Worm (Caenorhabditis elegans) whole organism, young adult: ENCODE measurements around the gene math-39.

ENCODE experiments used
- B0336.3 ChIP-seq: fragments of 200-800 bp; sonication (Bioruptor generic); IDR thresholded peaks from 2 replicates; pipeline ENCODE4 v1.3.6; 2022; ENCODE audit warnings: missing genetic modification characterization, missing compliant biosample characterization
- F52B5.7 ChIP-seq: sonication (generic microtip); optimal IDR thresholded peaks from 2 replicates; lab custom pipeline; 2016; ENCODE audit warnings: mild to moderate bottlenecking, missing genetic modification characterization, missing compliant biosample characterization
- ama-1 ChIP-seq, 3 experiments: fragments of 150-350 bp in 1 of 3; sonication (generic microtip) in 2 of 3; optimal IDR thresholded peaks; 2 replicates each; lab custom pipeline; 2014 to 2018; ENCODE audit warnings: missing biosample characterization in 2 of 3, missing genetic modification characterization in 2 of 3, missing genetic modification reagents in 2 of 3
- attf-3 ChIP-seq: fragments of 200-800 bp; sonication (Bioruptor generic); conservative IDR thresholded peaks from 2 replicates; pipeline ENCODE4 v1.3.6; 2022; ENCODE audit warnings: missing genetic modification reagents, missing genetic modification characterization, missing compliant biosample characterization
- cebp-1 ChIP-seq, 2 experiments: fragments of 200-800 bp in 1 of 2; sonication (Bioruptor generic) in 1 of 2; sonication (generic microtip) in 1 of 2; IDR thresholded peaks in 1 of 2; optimal IDR thresholded peaks in 1 of 2; 2 replicates each; pipeline versions ENCODE4 v1.3.6 to Lab custom; 2017 to 2022; ENCODE audit warnings: missing compliant biosample characterization in 2 of 2, missing genetic modification characterization in 2 of 2, mild to moderate bottlenecking in 1 of 2, missing genetic modification reagents in 1 of 2, moderate library complexity in 1 of 2
- egrh-3 ChIP-seq: fragments of 200-800 bp; sonication (Bioruptor generic); IDR thresholded peaks from 2 replicates; pipeline ENCODE4 v1.3.6; 2022; ENCODE audit warnings: missing genetic modification reagents, missing genetic modification characterization, missing compliant biosample characterization
- hsf-1 ChIP-seq: fragments of 200-800 bp; sonication (Bioruptor generic); IDR thresholded peaks from 2 replicates; pipeline ENCODE4 v1.3.6; 2022; ENCODE audit warnings: missing genetic modification reagents, missing genetic modification characterization, missing compliant biosample characterization
- lag-1 ChIP-seq: fragments of 200-800 bp; sonication (Bioruptor generic); IDR thresholded peaks from 2 replicates; pipeline ENCODE4 v1.3.6; 2022; ENCODE audit warnings: missing genetic modification reagents, missing genetic modification characterization, missing compliant biosample characterization
- madf-3 ChIP-seq: fragments of 200-800 bp; sonication (Bioruptor generic); IDR thresholded peaks from 2 replicates; pipeline ENCODE4 v1.3.6; 2022; ENCODE audit warnings: missing genetic modification reagents, missing genetic modification characterization, missing compliant biosample characterization
- snpc-4 ChIP-seq, 5 experiments: fragments of 150-350 bp in 1 of 5; sonication (generic microtip) in 4 of 5; optimal IDR thresholded peaks; 2 replicates each; lab custom pipeline; 2014 to 2018; ENCODE audit warnings: missing genetic modification characterization in 5 of 5, missing biosample characterization in 3 of 5, antibody characterized with exemption in 2 of 5, mild to moderate bottlenecking in 2 of 5, missing compliant biosample characterization in 2 of 5, missing genotype in 2 of 5, moderate library complexity in 2 of 5, missing genetic modification reagents in 1 of 5
- unc-130 ChIP-seq: sonication (generic microtip); optimal IDR thresholded peaks from 2 replicates; lab custom pipeline; 2016; ENCODE audit warnings: missing genetic modification reagents, missing genetic modification characterization, missing compliant biosample characterization
- unc-62 ChIP-seq: fragments of 150-350 bp; optimal IDR thresholded peaks from 2 replicates; lab custom pipeline; 2014; ENCODE audit warnings: missing biosample characterization, missing genetic modification reagents, missing genetic modification characterization

DNA sequence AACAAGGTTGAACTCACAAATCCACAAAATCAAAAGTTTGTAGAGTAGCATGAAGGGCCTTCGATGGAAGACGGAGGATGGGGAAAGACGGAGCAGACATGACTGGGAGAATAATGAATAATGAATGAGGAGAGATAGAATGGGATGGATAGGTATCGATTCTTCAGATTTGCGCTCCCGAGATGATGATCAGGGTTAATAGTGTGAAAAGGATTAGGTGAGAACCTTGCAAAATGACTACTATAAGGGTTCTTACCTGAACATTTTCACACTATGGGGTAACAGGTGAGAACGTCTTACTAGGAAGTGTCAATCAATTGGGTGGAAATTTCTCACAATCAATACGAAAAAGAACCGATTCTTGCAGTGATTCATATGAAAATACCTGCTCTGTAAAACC, 18.2 kb downstream of the math-39 start, which contains the start of gene fbxb-96:
- TF ChIP-seq madf-3 (GFP tag; lab: Robert Waterston, UW), result no peak
- TF ChIP-seq snpc-4 (GFP tag; optimal IDR thresholded peaks at IDR 0.05; lab: Kevin White, UChicago), result no peak
- TF ChIP-seq snpc-4 (tag; optimal IDR thresholded peaks at IDR 0.05; lab: Kevin White, UChicago), result no peak
- TF ChIP-seq cebp-1 (GFP tag; IDR thresholded peaks at IDR 0.05; lab: Robert Waterston, UW), result no peak
- TF ChIP-seq cebp-1 (tag; optimal IDR thresholded peaks at IDR 0.05; lab: Kevin White, UChicago), result no peak
- TF ChIP-seq ama-1 (optimal IDR thresholded peaks at IDR 0.05; lab: Kevin White, UChicago), result no peak
- TF ChIP-seq ama-1 (GFP tag; optimal IDR thresholded peaks at IDR 0.05; lab: Kevin White, UChicago), result no peak
- no peak for TF ChIP-seq unc-130 (GFP tag; lab: Kevin White, UChicago)
- no peak for TF ChIP-seq unc-62 (GFP tag; lab: Kevin White, UChicago)
- no peak for TF ChIP-seq lag-1 (GFP tag; lab: Robert Waterston, UW)
- no peak for TF ChIP-seq hsf-1 (GFP tag; lab: Robert Waterston, UW)
- TF ChIP-seq egrh-3 (GFP tag; lab: Robert Waterston, UW), result no peak
- TF ChIP-seq F52B5.7 (tag; lab: Kevin White, UChicago), result no peak
- no peak for TF ChIP-seq B0336.3
- TF ChIP-seq attf-3 (GFP tag; lab: Robert Waterston, UW), result no peak
